Worm (Caenorhabditis elegans) whole organism, late embryonic: Measurements from ENCODE around the gene nep-11.

Source experiments
- C08G9.2 ChIP-seq: sonication (generic microtip); optimal IDR thresholded peaks from 2 replicates; lab custom pipeline; 2016; ENCODE audit warnings: mild to moderate bottlenecking, missing genetic modification characterization, moderate library complexity, missing compliant biosample characterization
- C38D4.7 ChIP-seq: fragments of 200-800 bp; sonication (Bioruptor generic); optimal IDR thresholded peaks from 2 replicates; lab custom pipeline; 2018; ENCODE audit warnings: mild to moderate bottlenecking, missing genetic modification characterization, moderate library complexity, missing compliant biosample characterization
- K02D7.2 ChIP-seq: sonication (generic microtip); optimal IDR thresholded peaks from 2 replicates; lab custom pipeline; 2017; ENCODE audit warnings: mild to moderate bottlenecking, missing genetic modification characterization, missing compliant biosample characterization
- ahr-1 ChIP-seq: sonication (generic microtip); optimal IDR thresholded peaks from 2 replicates; lab custom pipeline; 2016; ENCODE audit warnings: missing genetic modification characterization, missing compliant biosample characterization
- ceh-14 ChIP-seq: sonication (generic microtip); optimal IDR thresholded peaks from 2 replicates; lab custom pipeline; 2016; ENCODE audit warnings: missing genotype, missing genetic modification characterization, missing compliant biosample characterization
- ceh-18 ChIP-seq: sonication (generic microtip); optimal IDR thresholded peaks from 2 replicates; lab custom pipeline; 2016; ENCODE audit warnings: missing genetic modification characterization, missing compliant biosample characterization
- ceh-19 ChIP-seq: fragments of 200-800 bp; sonication (Bioruptor generic); optimal IDR thresholded peaks from 2 replicates; lab custom pipeline; 2018; ENCODE audit warnings: mild to moderate bottlenecking, missing genetic modification characterization, missing compliant biosample characterization
- ceh-22 ChIP-seq: sonication (generic microtip); optimal IDR thresholded peaks from 2 replicates; lab custom pipeline; 2017; ENCODE audit warnings: missing biosample characterization, missing genetic modification characterization
- ceh-24 ChIP-seq: sonication (generic microtip); optimal IDR thresholded peaks from 2 replicates; lab custom pipeline; 2016; ENCODE audit warnings: mild to moderate bottlenecking, missing genetic modification characterization, missing compliant biosample characterization
- ceh-30 ChIP-seq: fragments of 150-350 bp; optimal IDR thresholded peaks from 2 replicates; lab custom pipeline; 2014; ENCODE audit warnings: missing biosample characterization, missing genetic modification characterization
- ceh-31 ChIP-seq: sonication (generic microtip); optimal IDR thresholded peaks from 2 replicates; lab custom pipeline; 2016; ENCODE audit warnings: missing genetic modification characterization, missing compliant biosample characterization
- ceh-45 ChIP-seq: fragments of 200-800 bp; sonication (Bioruptor generic); IDR thresholded peaks from 2 replicates; pipeline ENCODE4 v1.3.6; 2022; ENCODE audit warnings: missing genetic modification reagents, missing genetic modification characterization, missing compliant biosample characterization
- che-1 ChIP-seq: sonication (generic microtip); optimal IDR thresholded peaks from 2 replicates; lab custom pipeline; 2016; ENCODE audit warnings: mild to moderate bottlenecking, missing genetic modification characterization, missing compliant biosample characterization
- dve-1 ChIP-seq: sonication (generic microtip); optimal IDR thresholded peaks from 2 replicates; lab custom pipeline; 2017; ENCODE audit warnings: antibody characterized with exemption, mild to moderate bottlenecking, missing genetic modification characterization, missing compliant biosample characterization
- elt-2 ChIP-seq: sonication (generic microtip); optimal IDR thresholded peaks from 2 replicates; lab custom pipeline; 2016; ENCODE audit warnings: missing genetic modification reagents, missing genetic modification characterization, missing compliant biosample characterization
- elt-4 ChIP-seq: sonication (generic microtip); optimal IDR thresholded peaks from 2 replicates; lab custom pipeline; 2016; ENCODE audit warnings: missing genetic modification characterization, missing compliant biosample characterization
- fkh-6 ChIP-seq: sonication (generic microtip); optimal IDR thresholded peaks from 2 replicates; lab custom pipeline; 2016; ENCODE audit warnings: missing genetic modification characterization, missing compliant biosample characterization
- gmeb-2 ChIP-seq: sonication (generic microtip); optimal IDR thresholded peaks from 2 replicates; lab custom pipeline; 2016; ENCODE audit warnings: missing genetic modification characterization, inconsistent platforms, missing compliant biosample characterization
- hlh-13 ChIP-seq: fragments of 200-800 bp; sonication (Bioruptor generic); optimal IDR thresholded peaks from 2 replicates; lab custom pipeline; 2018; ENCODE audit warnings: mild to moderate bottlenecking, missing genetic modification characterization, missing compliant biosample characterization
- hlh-15 ChIP-seq: sonication (generic microtip); optimal IDR thresholded peaks from 2 replicates; lab custom pipeline; 2016; ENCODE audit warnings: missing genetic modification characterization, missing compliant biosample characterization
- hlh-30 ChIP-seq: sonication (generic microtip); optimal IDR thresholded peaks from 2 replicates; lab custom pipeline; 2017; ENCODE audit warnings: antibody characterized with exemption, missing genetic modification characterization, missing compliant biosample characterization; ENCODE audit not compliant: insufficient read depth
- hlh-6 ChIP-seq: sonication (generic microtip); optimal IDR thresholded peaks from 2 replicates; lab custom pipeline; 2016; ENCODE audit warnings: missing genotype, missing genetic modification characterization, missing compliant biosample characterization
- hlh-8 ChIP-seq: sonication (generic microtip); optimal IDR thresholded peaks from 2 replicates; lab custom pipeline; 2016; ENCODE audit warnings: missing genotype, missing genetic modification characterization, missing compliant biosample characterization
- lin-11 ChIP-seq: fragments of 200-800 bp; sonication (Bioruptor generic); optimal IDR thresholded peaks from 2 replicates; lab custom pipeline; 2018; ENCODE audit warnings: mild to moderate bottlenecking, missing genetic modification characterization, missing compliant biosample characterization
- nfya-1 ChIP-seq: sonication (generic microtip); optimal IDR thresholded peaks from 2 replicates; lab custom pipeline; 2017; ENCODE audit warnings: missing genetic modification characterization, mild to moderate bottlenecking, missing compliant biosample characterization, antibody characterized with exemption, moderate library complexity
- npax-4 ChIP-seq: sonication (generic microtip); optimal IDR thresholded peaks from 2 replicates; lab custom pipeline; 2016; ENCODE audit warnings: missing genetic modification characterization, missing compliant biosample characterization
- pag-3 ChIP-seq: sonication (generic microtip); optimal IDR thresholded peaks from 2 replicates; lab custom pipeline; 2016; ENCODE audit warnings: missing compliant biosample characterization, missing genetic modification characterization, borderline replicate concordance
- pat-9 ChIP-seq: fragments of 200-800 bp; sonication (Bioruptor generic); optimal IDR thresholded peaks from 2 replicates; lab custom pipeline; 2018; ENCODE audit warnings: mild to moderate bottlenecking, missing genetic modification characterization, moderate library complexity, missing compliant biosample characterization
- pax-1 ChIP-seq: fragments of 150-350 bp; optimal IDR thresholded peaks from 2 replicates; lab custom pipeline; 2014; ENCODE audit warnings: missing biosample characterization, missing genetic modification characterization
- pha-2 ChIP-seq: sonication (generic microtip); optimal IDR thresholded peaks from 2 replicates; lab custom pipeline; 2017; ENCODE audit warnings: mild to moderate bottlenecking, missing genetic modification characterization, missing compliant biosample characterization
- pha-4 ChIP-seq: fragments of 150-350 bp; optimal IDR thresholded peaks from 2 replicates; lab custom pipeline; 2018; ENCODE audit warnings: missing biosample characterization, missing genetic modification reagents, missing genetic modification characterization
- pqm-1 ChIP-seq: sonication (generic microtip); optimal IDR thresholded peaks from 2 replicates; lab custom pipeline; 2016; ENCODE audit warnings: missing genetic modification characterization, missing compliant biosample characterization
- pros-1 ChIP-seq: fragments of 150-350 bp; optimal IDR thresholded peaks from 2 replicates; lab custom pipeline; 2014; ENCODE audit warnings: missing biosample characterization, missing genetic modification reagents, missing genetic modification characterization
- ref-2 ChIP-seq: sonication (generic microtip); optimal IDR thresholded peaks from 2 replicates; lab custom pipeline; 2016; ENCODE audit warnings: missing genetic modification characterization, missing compliant biosample characterization
- sdc-2 ChIP-seq: sonication (generic microtip); optimal IDR thresholded peaks from 2 replicates; lab custom pipeline; 2016; ENCODE audit warnings: missing genotype, missing genetic modification characterization, missing compliant biosample characterization
- tbx-2 ChIP-seq: sonication (generic microtip); optimal IDR thresholded peaks from 2 replicates; lab custom pipeline; 2016; ENCODE audit warnings: missing genetic modification characterization, missing compliant biosample characterization
- ttx-3 ChIP-seq: sonication (generic microtip); optimal IDR thresholded peaks from 2 replicates; lab custom pipeline; 2016; ENCODE audit warnings: missing genetic modification reagents, missing genetic modification characterization, missing compliant biosample characterization
- unc-3 ChIP-seq, 2 experiments: fragments of 200-800 bp in 1 of 2; sonication (Bioruptor generic) in 1 of 2; sonication (generic microtip) in 1 of 2; conservative IDR thresholded peaks in 1 of 2; optimal IDR thresholded peaks in 1 of 2; 2 replicates each; pipeline versions ENCODE4 v1.3.6 to Lab custom; 2016 to 2022; ENCODE audit warnings: missing compliant biosample characterization in 2 of 2, missing genetic modification characterization in 2 of 2, missing genetic modification reagents in 1 of 2
- unc-55 ChIP-seq: sonication (generic microtip); optimal IDR thresholded peaks from 2 replicates; lab custom pipeline; 2017; ENCODE audit warnings: missing biosample characterization, missing genetic modification reagents, missing genetic modification characterization
- unc-86 ChIP-seq: sonication (generic microtip); optimal IDR thresholded peaks from 2 replicates; lab custom pipeline; 2016; ENCODE audit warnings: missing genetic modification characterization, missing compliant biosample characterization
- ztf-16 ChIP-seq: sonication (generic microtip); optimal IDR thresholded peaks from 2 replicates; lab custom pipeline; 2017; ENCODE audit warnings: missing genetic modification characterization, missing compliant biosample characterization

The nep-11 gene

ce11 chrII:3443154-3443553 is 17.8 kb upstream of the nep-11 start, which contains the start of gene C16C8.22:
TSS of gene C16C8.22 (minus strand) at chrII:3443254.
- TF ChIP-seq C38D4.7 (no peak), ceh-31 (tag; lab: Kevin White, UChicago) (no peak)

DNA sequence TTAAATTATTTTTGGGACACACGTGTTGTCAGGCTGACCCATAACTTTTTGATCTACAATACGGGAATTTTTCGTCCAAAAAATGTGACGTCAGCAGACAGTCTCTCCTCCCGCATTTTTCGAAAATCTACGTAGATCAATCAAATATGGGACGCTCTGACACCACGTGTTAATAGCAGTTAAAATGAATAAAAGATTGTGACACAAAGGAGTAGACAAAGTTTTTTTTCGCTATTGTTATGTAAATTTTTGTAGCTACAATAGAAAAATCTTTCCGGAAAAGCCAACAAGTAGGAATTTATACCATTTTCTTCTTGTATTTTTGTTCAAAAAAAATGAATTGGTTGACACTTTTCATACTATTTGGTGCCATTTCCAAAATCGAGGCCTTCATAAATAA is 16.0 kb upstream of the nep-11 start, which contains the start of gene C16C8.27:
TSS of gene C16C8.27 (plus strand) at position 301 of the 400 bp plus-strand sequence.
- TF ChIP-seq pros-1 (tag; lab: Kevin White, UChicago) (no peak), hlh-15 (tag; lab: Kevin White, UChicago) (no peak)
- TF ChIP-seq, all 69 proteins: peak for 0

DNA sequence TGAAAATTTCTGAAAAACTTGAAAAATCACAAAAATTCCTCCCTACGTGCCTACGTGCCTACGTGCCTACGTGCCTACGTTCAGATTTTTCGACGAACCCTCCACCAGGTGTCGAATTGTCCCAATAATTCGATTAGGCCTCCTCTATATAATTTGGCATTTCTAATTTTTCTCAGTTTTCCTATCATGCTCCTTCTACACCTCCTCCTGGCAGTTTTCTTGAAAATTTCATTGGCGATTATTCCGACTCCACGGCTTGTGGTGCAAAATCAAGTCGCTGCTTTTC is 15.3 kb upstream of the nep-11 start, which contains the start of gene C16C8.17:
TSS of gene C16C8.17 (plus strand) at position 187 of the 286 bp plus-strand sequence.
- no peak for TF ChIP-seq unc-86 (tag; lab: Kevin White, UChicago)
- TF ChIP-seq unc-3 (GFP tag; conservative IDR thresholded peaks at IDR 0.05; lab: Robert Waterston, UW): no peak
- no peak for TF ChIP-seq unc-3 (tag; optimal IDR thresholded peaks at IDR 0.05; lab: Kevin White, UChicago)
- no peak for TF ChIP-seq ceh-18 (tag; lab: Kevin White, UChicago)
- no peak for TF ChIP-seq pqm-1 (tag; lab: Kevin White, UChicago)
- no peak for TF ChIP-seq pax-1
- no peak for TF ChIP-seq npax-4 (tag; lab: Kevin White, UChicago)
- no peak for TF ChIP-seq ceh-24 (tag; lab: Kevin White, UChicago)
- no peak for TF ChIP-seq ceh-14
- TF ChIP-seq che-1 (tag; lab: Kevin White, UChicago): no peak

DNA sequence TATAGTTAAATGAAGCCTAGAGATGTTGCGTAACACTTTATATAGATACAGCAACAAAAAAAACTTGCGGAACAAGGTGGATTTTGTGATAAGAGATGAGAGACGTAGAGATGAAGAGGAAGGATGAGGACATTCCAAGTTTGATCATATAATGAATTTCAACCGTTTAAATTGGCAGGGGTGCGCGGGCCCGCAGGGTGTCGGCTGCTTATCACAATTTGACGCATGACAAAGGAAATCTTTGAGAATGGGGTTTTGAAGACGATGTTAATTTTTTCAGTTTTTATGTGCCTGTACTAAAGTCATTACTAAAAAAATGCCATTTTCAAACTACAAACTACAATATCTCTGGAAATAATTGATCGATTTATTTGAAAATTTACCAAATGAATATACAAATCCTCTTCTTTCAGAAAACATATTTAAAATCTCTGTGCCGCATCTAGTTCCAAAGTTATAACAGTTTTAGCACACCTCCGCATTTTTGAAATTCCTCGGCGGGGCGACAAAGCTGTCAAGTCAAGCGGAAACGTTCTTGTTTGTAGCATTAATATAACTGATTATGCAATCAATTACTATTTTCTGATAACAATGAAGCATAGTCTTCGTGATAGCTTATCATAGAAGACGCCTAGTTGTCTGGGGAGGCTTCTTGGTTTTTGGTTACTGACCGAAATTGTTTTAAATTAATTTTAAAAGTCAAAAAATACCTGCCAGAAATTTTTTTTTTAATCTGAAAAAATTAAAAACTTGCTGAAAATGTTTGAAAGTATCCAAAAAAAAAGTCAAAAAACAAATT is 14.7 kb upstream of the nep-11 start:
- TF ChIP-seq pax-1 (no peak), elt-2 (tag; lab: Kevin White, UChicago) (peak; percentile 39)

DNA sequence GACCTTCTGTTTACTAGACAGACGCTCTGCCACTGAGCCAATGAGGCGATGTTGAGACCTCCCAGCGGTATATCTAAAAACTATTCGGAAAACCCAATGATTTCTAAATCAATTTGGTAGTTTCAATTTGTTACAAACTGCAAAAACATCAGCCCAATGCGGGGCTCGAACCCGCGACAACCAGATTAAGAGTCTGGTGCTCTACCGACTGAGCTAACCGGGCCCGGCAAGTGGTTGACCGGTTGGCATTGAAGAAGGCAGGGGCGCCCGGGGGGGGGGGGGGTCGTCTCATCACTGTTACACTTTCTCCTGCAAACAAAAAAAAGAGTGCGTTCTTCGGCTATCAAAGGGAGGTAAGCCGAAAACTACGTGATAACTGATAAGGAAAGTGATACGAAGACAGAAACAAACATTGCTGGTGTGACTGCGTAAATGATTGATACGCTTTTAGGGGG is 13.9 kb upstream of the nep-11 start:
- no peak for TF ChIP-seq unc-86 (tag; lab: Kevin White, UChicago)
- TF ChIP-seq dve-1: peak; percentile 30
- TF ChIP-seq pha-4: no peak
- TF ChIP-seq elt-4 (tag; lab: Kevin White, UChicago): no peak
- no peak for TF ChIP-seq ceh-22
- TF ChIP-seq C08G9.2 (tag; lab: Kevin White, UChicago): peak; percentile 12
- peak; percentile 15 for TF ChIP-seq lin-11 (tag; lab: Kevin White, UChicago)
- TF ChIP-seq ttx-3 (tag; lab: Kevin White, UChicago): no peak
- no peak for TF ChIP-seq unc-55 (GFP tag; lab: Kevin White, UChicago)
- no peak for TF ChIP-seq fkh-6 (tag; lab: Kevin White, UChicago)
- no peak for TF ChIP-seq npax-4 (tag; lab: Kevin White, UChicago)
- TF ChIP-seq K02D7.2: no peak
- peak; percentile 63 for TF ChIP-seq hlh-6 (tag; lab: Kevin White, UChicago)
- TF ChIP-seq pat-9 (tag; lab: Kevin White, UChicago): peak; percentile 29
- 0 out of 2 replicates have a peak, but pooled peaks have one; percentile 51 for TF ChIP-seq ceh-45 (GFP tag; lab: Robert Waterston, UW)
- no peak for TF ChIP-seq ceh-24 (tag; lab: Kevin White, UChicago)
- TF ChIP-seq pqm-1 (tag; lab: Kevin White, UChicago): no peak
- peak; percentile 16 for TF ChIP-seq ceh-19 (GFP tag; lab: Kevin White, UChicago)
- TF ChIP-seq elt-2 (tag; lab: Kevin White, UChicago): peak; percentile 97
- no peak for TF ChIP-seq ztf-16 (tag; lab: Kevin White, UChicago)
- peak; percentile 57 for TF ChIP-seq C38D4.7
- TF ChIP-seq che-1 (tag; lab: Kevin White, UChicago): peak; percentile 63
- TF ChIP-seq nfya-1 (tag; lab: Kevin White, UChicago): no peak
- no peak for TF ChIP-seq hlh-30
- no peak for TF ChIP-seq ahr-1 (tag; lab: Kevin White, UChicago)
- no peak for TF ChIP-seq hlh-8 (tag; lab: Kevin White, UChicago)
- TF ChIP-seq hlh-13 (GFP tag; lab: Kevin White, UChicago): peak; percentile 48
- TF ChIP-seq tbx-2 (tag; lab: Kevin White, UChicago): peak; percentile 8
- TF ChIP-seq sdc-2 (tag; lab: Kevin White, UChicago): peak; percentile 44
- TF ChIP-seq pha-2 (tag; lab: Kevin White, UChicago): peak; percentile 56
- no peak for TF ChIP-seq pag-3 (tag; lab: Kevin White, UChicago)
- TF ChIP-seq gmeb-2 (tag; lab: Kevin White, UChicago): peak; percentile 59
- TF ChIP-seq ceh-30 (tag; lab: Kevin White, UChicago): no peak
- no peak for TF ChIP-seq ref-2 (tag; lab: Kevin White, UChicago)
